Worm (Caenorhabditis elegans): Measurements from ENCODE around the gene ttr-18.

Gene ttr-18

ce11 chrII:11486698-11487234 is at the start of gene ttr-18:
TSS of gene ttr-18 (minus strand) at chrII:11486748.
- TF ChIP-seq hmg-1.2 (GFP tag; IDR thresholded peaks at IDR 0.05) (peak; percentile 47; the same call in 1 of the 2 replicates), lir-1 (GFP tag; conservative IDR thresholded peaks at IDR 0.05) (no peak), dox-1 (GFP tag; IDR thresholded peaks at IDR 0.05) (no peak)

ce11 chrII:11535924-11536323 is 49.4 kb upstream of the ttr-18 start:
- TF ChIP-seq gei-17 (GFP tag; optimal IDR thresholded peaks at IDR 0.05) (no peak), nfya-2 (GFP tag; IDR thresholded peaks at IDR 0.05) (no peak), hlh-26 (GFP tag; conservative IDR thresholded peaks at IDR 0.05) (no peak), ztf-25 (GFP tag; IDR thresholded peaks at IDR 0.05) (no peak), K12H6.12 (tag; optimal IDR thresholded peaks at IDR 0.05) (no peak), let-526 (GFP tag; IDR thresholded peaks at IDR 0.05) (no peak), efl-1 (GFP tag; optimal IDR thresholded peaks at IDR 0.05) (no peak), hmg-20 (GFP tag; IDR thresholded peaks at IDR 0.05) (no peak), sptf-2 (GFP tag; optimal IDR thresholded peaks at IDR 0.05) (no peak), unc-130 (GFP tag; optimal IDR thresholded peaks at IDR 0.05) (no peak), attf-5 (GFP tag; optimal IDR thresholded peaks at IDR 0.05) (no peak), nhr-80 (tag; optimal IDR thresholded peaks at IDR 0.05) (no peak)

- no peak for TF ChIP-seq sea-2 (GFP tag; IDR thresholded peaks at IDR 0.05)
- TF ChIP-seq aptf-2 (GFP tag; conservative IDR thresholded peaks at IDR 0.05), result 0 out of 2 replicates have a peak, but pooled peaks have one; percentile 21
- TF ChIP-seq B0035.1 (tag; optimal IDR thresholded peaks at IDR 0.05), result no peak
- no peak for TF ChIP-seq rcor-1 (GFP tag; IDR thresholded peaks at IDR 0.05)
- TF ChIP-seq cebp-1 (GFP tag; IDR thresholded peaks at IDR 0.05), result no peak
- TF ChIP-seq cebp-1 (tag; optimal IDR thresholded peaks at IDR 0.05), result peak; percentile 40
- 0 out of 2 replicates have a peak, but pooled peaks have one; percentile 52 for TF ChIP-seq lag-1 (GFP tag; IDR thresholded peaks at IDR 0.05)
These were observed 48.9 kb upstream of the ttr-18 start for ce11 chrII:11535429-11535828.

- TF ChIP-seq ztf-28 (GFP tag; IDR thresholded peaks at IDR 0.05) (peak; percentile 98), ztf-6 (GFP tag; IDR thresholded peaks at IDR 0.05) (peak; percentile 98), akir-1 (GFP tag; optimal IDR thresholded peaks at IDR 0.05) (peak; percentile 82), dpl-1 (GFP tag; optimal IDR thresholded peaks at IDR 0.05) (peak; percentile 60), Y53G8AR.9 (GFP tag; conservative IDR thresholded peaks at IDR 0.05) (peak; percentile 93), ceh-100 (GFP tag; IDR thresholded peaks at IDR 0.05) (peak; percentile 99), madf-8 (GFP tag; conservative IDR thresholded peaks at IDR 0.05) (peak; percentile 96), somi-1 (GFP tag; optimal IDR thresholded peaks at IDR 0.05) (peak; percentile 47), B0336.3 (GFP tag; IDR thresholded peaks at IDR 0.05) (peak; percentile 78), athp-1 (tag; optimal IDR thresholded peaks at IDR 0.05) (peak; percentile 88), madf-10 (tag; optimal IDR thresholded peaks at IDR 0.05) (peak; percentile 90), die-1 (tag; optimal IDR thresholded peaks at IDR 0.05) (peak; percentile 37), attf-5 (GFP tag; optimal IDR thresholded peaks at IDR 0.05) (peak; percentile 94), Y79H2A.3 (GFP tag; conservative IDR thresholded peaks at IDR 0.05) (peak; percentile 89), cebp-2 (GFP tag; IDR thresholded peaks at IDR 0.05) (0 out of 2 replicates have a peak, but pooled peaks have one; percentile 67), F33H1.4 (GFP tag; IDR thresholded peaks at IDR 0.05) (peak; percentile 80), T07F8.4 (tag; optimal IDR thresholded peaks at IDR 0.05) (peak; percentile 86), Y56A3A.18 (GFP tag; IDR thresholded peaks at IDR 0.05) (0 out of 2 replicates have a peak, but pooled peaks have one; percentile 67), Y95B8A.8 (GFP tag; IDR thresholded peaks at IDR 0.05) (peak; percentile 94), pbrm-1 (GFP tag; IDR thresholded peaks at IDR 0.05) (peak; percentile 96), efl-1 (GFP tag; optimal IDR thresholded peaks at IDR 0.05) (peak; percentile 52), ceh-40 (GFP tag; IDR thresholded peaks at IDR 0.05) (peak; percentile 89), madf-3 (GFP tag; IDR thresholded peaks at IDR 0.05) (peak; percentile 93), unc-130 (GFP tag; optimal IDR thresholded peaks at IDR 0.05) (peak; percentile 88), aptf-3 (GFP tag; IDR thresholded peaks at IDR 0.05) (peak; percentile 75; the same call in 1 of the 2 replicates)
These were observed 48.0 kb upstream of the ttr-18 start, which contains the start of gene Y62F5A.12 for ce11 chrII:11534429-11535099. TSS of gene Y62F5A.12 (minus strand) at chrII:11534479.

Measured in whole organism, young adult.